Fruit fly (Drosophila melanogaster) whole organism, embryonic: ENCODE measurements around the gene CG33288.

Source experiments
- Ada2b ChIP-seq: fragments of 200-800 bp; sonication (Bioruptor generic); IDR thresholded peaks from 2 replicates; pipeline ENCODE4 v1.3.6; 2022; ENCODE audit warnings: missing biosample characterization, missing genetic modification characterization
- B-H2 ChIP-seq: fragments of 200-800 bp; sonication (Bioruptor generic); optimal IDR thresholded peaks from 2 replicates; lab custom pipeline; 2018; ENCODE audit warnings: missing biosample characterization, mild to moderate bottlenecking, missing genetic modification characterization
- CG10431 ChIP-seq: fragments of 200-800 bp; sonication (Bioruptor generic); optimal IDR thresholded peaks from 3 replicates; lab custom pipeline; 2018; ENCODE audit warnings: missing biosample characterization, mild to moderate bottlenecking, missing genetic modification characterization
- CG11560 ChIP-seq: fragments of 200-800 bp; sonication (Bioruptor generic); IDR thresholded peaks from 3 replicates; pipeline ENCODE4 v1.3.6; 2022; ENCODE audit warnings: missing biosample characterization, missing genetic modification characterization
- CG12155 ChIP-seq: fragments of 200-800 bp; sonication (Bioruptor generic); optimal IDR thresholded peaks from 3 replicates; lab custom pipeline; 2016; ENCODE audit warnings: missing biosample characterization, missing genetic modification characterization
- CG1233 ChIP-seq: fragments of 200-800 bp; sonication (Bioruptor generic); optimal IDR thresholded peaks from 4 replicates; lab custom pipeline; 2018; ENCODE audit warnings: missing biosample characterization, mild to moderate bottlenecking, missing genetic modification characterization
- CG12391 ChIP-seq: fragments of 200-800 bp; sonication (Bioruptor generic); optimal IDR thresholded peaks from 3 replicates; lab custom pipeline; 2018; ENCODE audit warnings: missing biosample characterization, mild to moderate bottlenecking, missing genetic modification characterization, moderate library complexity
- CG16813 ChIP-seq: fragments of 200-800 bp; sonication (Bioruptor generic); IDR thresholded peaks from 3 replicates; pipeline ENCODE4 v1.3.6; 2022; ENCODE audit warnings: missing biosample characterization, missing genetic modification characterization; ENCODE audit not compliant: partially characterized antibody
- CG17829 ChIP-seq: fragments of 200-800 bp; optimal IDR thresholded peaks from 2 replicates; lab custom pipeline; 2019; ENCODE audit warnings: missing biosample characterization, mild to moderate bottlenecking, missing genetic modification characterization, moderate library complexity
- CG1832 ChIP-seq: fragments of 200-800 bp; sonication (Bioruptor generic); optimal IDR thresholded peaks from 2 replicates; lab custom pipeline; 2017; ENCODE audit warnings: missing biosample characterization, mild to moderate bottlenecking, missing genetic modification characterization, inconsistent platforms
- CG2875 ChIP-seq: fragments of 200-800 bp; sonication (Bioruptor generic); optimal IDR thresholded peaks from 2 replicates; lab custom pipeline; 2017; ENCODE audit warnings: missing biosample characterization, mild to moderate bottlenecking, missing genetic modification characterization, missing genetic modification reagents
- CG31365 ChIP-seq: fragments of 200-800 bp; sonication (Bioruptor generic); optimal IDR thresholded peaks from 2 replicates; lab custom pipeline; 2018; ENCODE audit warnings: missing biosample characterization, mild to moderate bottlenecking, missing genetic modification characterization
- CG3163 ChIP-seq: fragments of 200-800 bp; sonication (Bioruptor generic); optimal IDR thresholded peaks from 3 replicates; lab custom pipeline; 2016; ENCODE audit warnings: missing biosample characterization, missing genetic modification characterization
- CG33213 ChIP-seq: fragments of 200-800 bp; sonication (Bioruptor generic); optimal IDR thresholded peaks from 3 replicates; lab custom pipeline; 2016; ENCODE audit warnings: missing biosample characterization, missing genetic modification characterization
- CG34422 ChIP-seq: fragments of 200-800 bp; sonication (Bioruptor generic); IDR thresholded peaks from 3 replicates; pipeline ENCODE4 v1.3.6; 2022; ENCODE audit warnings: missing biosample characterization, missing genetic modification characterization
- CG3995 ChIP-seq: fragments of 200-800 bp; sonication (Bioruptor generic); optimal IDR thresholded peaks from 3 replicates; lab custom pipeline; 2016; ENCODE audit warnings: missing biosample characterization, missing genetic modification characterization
- CG4404 ChIP-seq: fragments of 200-800 bp; sonication (Bioruptor generic); IDR thresholded peaks from 2 replicates; pipeline ENCODE4 v1.3.6; 2022; ENCODE audit warnings: missing biosample characterization, missing genetic modification characterization
- CG6254 ChIP-seq: fragments of 200-800 bp; sonication (Bioruptor generic); optimal IDR thresholded peaks from 3 replicates; lab custom pipeline; 2017; ENCODE audit warnings: mild to moderate bottlenecking, missing biosample characterization, missing genetic modification reagents, missing genetic modification characterization
- CG6272 ChIP-seq: fragments of 200-800 bp; sonication (Bioruptor generic); IDR thresholded peaks from 2 replicates; pipeline ENCODE4 v1.3.6; 2022; ENCODE audit warnings: missing biosample characterization, missing genetic modification characterization
- CG6765 ChIP-seq: fragments of 200-800 bp; sonication (Bioruptor generic); optimal IDR thresholded peaks from 3 replicates; lab custom pipeline; 2017; ENCODE audit warnings: missing biosample characterization, mild to moderate bottlenecking, missing genetic modification characterization
- CG6813 ChIP-seq: fragments of 200-800 bp; sonication (Bioruptor generic); optimal IDR thresholded peaks from 2 replicates; lab custom pipeline; 2017; ENCODE audit warnings: missing biosample characterization, missing genetic modification characterization, mild to moderate bottlenecking, moderate library complexity, missing genetic modification reagents
- CG9609 ChIP-seq: fragments of 200-800 bp; sonication (Bioruptor generic); optimal IDR thresholded peaks from 3 replicates; lab custom pipeline; 2016; ENCODE audit warnings: missing biosample characterization, missing genetic modification characterization
- CG9876 ChIP-seq: fragments of 200-800 bp; sonication (Bioruptor generic); optimal IDR thresholded peaks from 2 replicates; lab custom pipeline; 2016; ENCODE audit warnings: missing biosample characterization, missing genetic modification characterization
- CG9932 ChIP-seq: fragments of 200-800 bp; sonication (Bioruptor generic); IDR thresholded peaks from 2 replicates; pipeline ENCODE4 v1.3.6; 2022; ENCODE audit warnings: missing biosample characterization, missing genetic modification characterization
- CrebB ChIP-seq: fragments of 200-800 bp; sonication (Bioruptor generic); optimal IDR thresholded peaks from 3 replicates; lab custom pipeline; 2018; ENCODE audit warnings: missing biosample characterization, mild to moderate bottlenecking, missing genetic modification characterization
- Deaf1 ChIP-seq: fragments of 200-800 bp; optimal IDR thresholded peaks from 3 replicates; lab custom pipeline; 2019; ENCODE audit warnings: missing biosample characterization, mild to moderate bottlenecking, missing genetic modification characterization, moderate library complexity
- HLH3B ChIP-seq: fragments of 200-800 bp; sonication (Bioruptor generic); IDR thresholded peaks from 2 replicates; pipeline ENCODE4 v1.3.6; 2022; ENCODE audit warnings: missing biosample characterization, missing genetic modification characterization
- Lpt ChIP-seq: fragments of >200 bp; optimal IDR thresholded peaks from 2 replicates; lab custom pipeline; 2018; ENCODE audit warnings: missing biosample characterization, missing genetic modification characterization
- MTF-1 ChIP-seq: fragments of 200-800 bp; sonication (Bioruptor generic); optimal IDR thresholded peaks from 2 replicates; lab custom pipeline; 2018; ENCODE audit warnings: missing biosample characterization, mild to moderate bottlenecking, missing genetic modification characterization, borderline replicate concordance
- NFAT ChIP-seq: fragments of 200-800 bp; sonication (Bioruptor generic); IDR thresholded peaks from 2 replicates; pipeline ENCODE4 v1.3.6; 2022; ENCODE audit warnings: missing biosample characterization, missing genetic modification characterization
- Neu2 ChIP-seq: fragments of 200-800 bp; sonication (Bioruptor generic); optimal IDR thresholded peaks from 3 replicates; lab custom pipeline; 2016; ENCODE audit warnings: missing biosample characterization, missing genetic modification characterization, borderline replicate concordance
- Nf-YB ChIP-seq: fragments of 200-800 bp; sonication (Bioruptor generic); optimal IDR thresholded peaks from 3 replicates; lab custom pipeline; 2019; ENCODE audit warnings: missing biosample characterization, mild to moderate bottlenecking, missing genetic modification characterization, moderate library complexity
- NfI ChIP-seq: fragments of 200-800 bp; sonication (Bioruptor generic); optimal IDR thresholded peaks from 3 replicates; lab custom pipeline; 2018; ENCODE audit warnings: missing biosample characterization, mild to moderate bottlenecking, missing genetic modification characterization, moderate library complexity
- Rfx ChIP-seq: fragments of 200-800 bp; sonication (Bioruptor generic); IDR thresholded peaks from 2 replicates; pipeline ENCODE4 v1.3.6; 2022; ENCODE audit warnings: missing biosample characterization, missing genetic modification characterization
- TFAM ChIP-seq: fragments of 200-800 bp; sonication (Bioruptor generic); optimal IDR thresholded peaks from 2 replicates; lab custom pipeline; 2017; ENCODE audit warnings: missing biosample characterization, missing genetic modification characterization, inconsistent platforms
- croc ChIP-seq: fragments of 200-800 bp; sonication (Bioruptor generic); conservative IDR thresholded peaks from 3 replicates; pipeline ENCODE4 v1.3.6; 2022; ENCODE audit warnings: missing biosample characterization, missing genetic modification characterization
- crol ChIP-seq: fragments of 200-800 bp; sonication (Bioruptor generic); IDR thresholded peaks from 2 replicates; pipeline ENCODE4 v1.3.6; 2022; ENCODE audit warnings: missing biosample characterization, missing genetic modification characterization
- da ChIP-seq: fragments of 200-800 bp; sonication (Bioruptor generic); optimal IDR thresholded peaks from 2 replicates; lab custom pipeline; 2016; ENCODE audit warnings: missing biosample characterization, missing genetic modification characterization
- danr ChIP-seq: fragments of 200-800 bp; sonication (Bioruptor generic); IDR thresholded peaks from 2 replicates; pipeline ENCODE4 v1.3.6; 2022; ENCODE audit warnings: missing biosample characterization, missing genetic modification characterization
- ems ChIP-seq: fragments of 200-800 bp; sonication (Bioruptor generic); optimal IDR thresholded peaks from 3 replicates; lab custom pipeline; 2016; ENCODE audit warnings: missing biosample characterization, missing genetic modification characterization
- gce ChIP-seq: fragments of 200-800 bp; sonication (Bioruptor generic); IDR thresholded peaks from 3 replicates; pipeline ENCODE4 v1.3.6; 2022; ENCODE audit warnings: missing biosample characterization, missing genetic modification characterization
- ham ChIP-seq: fragments of 200-800 bp; sonication (Bioruptor generic); IDR thresholded peaks from 2 replicates; pipeline ENCODE4 v1.3.6; 2022; ENCODE audit warnings: missing biosample characterization, missing genetic modification characterization
- klu ChIP-seq: fragments of 200-800 bp; sonication (Bioruptor generic); IDR thresholded peaks from 2 replicates; pipeline ENCODE4 v1.3.6; 2022; ENCODE audit warnings: missing biosample characterization, missing genetic modification characterization
- peb ChIP-seq: fragments of 200-800 bp; sonication (Bioruptor generic); IDR thresholded peaks from 2 replicates; pipeline ENCODE4 v1.3.6; 2022; ENCODE audit warnings: missing biosample characterization, missing genetic modification characterization
- pho ChIP-seq: fragments of 200-800 bp; sonication (Bioruptor generic); optimal IDR thresholded peaks from 2 replicates; lab custom pipeline; 2016; ENCODE audit warnings: missing biosample characterization, missing genetic modification characterization
- pita ChIP-seq: fragments of 200-800 bp; sonication (Bioruptor generic); optimal IDR thresholded peaks from 2 replicates; lab custom pipeline; 2017; ENCODE audit warnings: missing biosample characterization, mild to moderate bottlenecking, missing genetic modification characterization
- prd ChIP-seq, 3 experiments: fragments of >200 bp in 2 of 3; fragments of 200-800 bp in 1 of 3; sonication (Bioruptor generic) in 1 of 3; optimal IDR thresholded peaks in 2 of 3; IDR thresholded peaks in 1 of 3; 2 replicates in 2 of 3; 3 replicates in 1 of 3; pipeline versions ENCODE4 v1.3.6 to Lab custom; 2017 to 2022; ENCODE audit warnings: missing biosample characterization in 1 of 3, missing genetic modification characterization in 1 of 3
- so ChIP-seq: fragments of 200-800 bp; sonication (Bioruptor generic); IDR thresholded peaks from 3 replicates; pipeline ENCODE4 v1.3.6; 2022; ENCODE audit warnings: missing biosample characterization, missing genetic modification characterization
- tll ChIP-seq, 2 experiments: fragments of 200-800 bp in 1 of 2; fragments of >200 bp in 1 of 2; sonication (Bioruptor generic) in 1 of 2; optimal IDR thresholded peaks; 2 replicates each; lab custom pipeline; 2017 to 2019; ENCODE audit warnings: missing biosample characterization in 2 of 2, missing genetic modification characterization in 2 of 2, mild to moderate bottlenecking in 1 of 2, moderate library complexity in 1 of 2
- ttk ChIP-seq: fragments of 200-800 bp; sonication (Bioruptor generic); IDR thresholded peaks from 2 replicates; pipeline ENCODE4 v2.1.2; 2022; ENCODE audit warnings: missing biosample characterization, missing genetic modification characterization
- vvl ChIP-seq: fragments of 200-800 bp; sonication (Bioruptor generic); IDR thresholded peaks from 2 replicates; pipeline ENCODE4 v1.3.6; 2022; ENCODE audit warnings: missing biosample characterization, missing genetic modification characterization
- wdn ChIP-seq: fragments of 200-800 bp; sonication (Bioruptor generic); IDR thresholded peaks from 2 replicates; pipeline ENCODE4 v1.3.6; 2022; ENCODE audit warnings: missing biosample characterization, missing genetic modification characterization

CG33288 gene

DNA sequence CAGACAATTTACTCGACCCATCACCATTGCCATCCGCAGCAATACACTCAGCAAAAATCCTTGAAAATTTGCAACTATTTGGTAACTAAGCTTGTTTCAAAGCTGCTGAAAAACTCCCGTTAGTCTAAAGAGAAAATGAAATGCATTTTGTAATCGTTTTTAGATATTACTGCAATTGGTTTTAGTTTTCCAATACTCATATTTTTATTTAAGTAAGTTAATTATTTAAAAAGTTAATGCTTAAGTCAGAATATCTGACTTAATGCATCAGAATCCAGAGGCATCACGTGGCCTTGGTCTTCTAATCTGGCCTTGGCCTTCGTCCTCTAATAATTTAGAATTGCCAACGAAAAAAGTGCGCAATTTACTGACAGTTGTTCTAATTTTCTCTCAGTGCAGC, 35.3 kb downstream of the CG33288 start (continued):
- no peak for TF ChIP-seq CG1832 (GFP tag; lab: Kevin White, UChicago)
- TF ChIP-seq Nf-YB (GFP tag; lab: Kevin White, UChicago) = no peak
- no peak for TF ChIP-seq Lpt (GFP tag; lab: Kevin White, UChicago)
- TF ChIP-seq CG4404 = peak; percentile 49; the same call in 1 of the 2 replicates
- no peak for TF ChIP-seq CG2875 (GFP tag; lab: Kevin White, UChicago)
- TF ChIP-seq wdn (GFP tag; lab: Robert Waterston, UW) = no peak
- no peak for TF ChIP-seq CG10431 (GFP tag; lab: Kevin White, UChicago)
- TF ChIP-seq CG1233 (GFP tag; lab: Kevin White, UChicago) = peak; percentile 2
- no peak for TF ChIP-seq CG6813 (GFP tag; lab: Kevin White, UChicago)
- no peak for TF ChIP-seq vvl
- no peak for TF ChIP-seq CG12155
- no peak for TF ChIP-seq B-H2 (GFP tag; lab: Kevin White, UChicago)
- TF ChIP-seq so (GFP tag; lab: Robert Waterston, UW) = no peak
- TF ChIP-seq CG33213 = no peak
- no peak for TF ChIP-seq MTF-1 (GFP tag; lab: Kevin White, UChicago)
- peak; percentile 6 for TF ChIP-seq CG6254 (GFP tag; lab: Kevin White, UChicago)
- TF ChIP-seq CG9932 (GFP tag; lab: Robert Waterston, UW) = no peak
- TF ChIP-seq Rfx = no peak
- no peak for TF ChIP-seq peb (GFP tag; lab: Robert Waterston, UW)
- TF ChIP-seq CG9876 = no peak
- no peak for TF ChIP-seq TFAM
- no peak for TF ChIP-seq NfI (GFP tag; lab: Kevin White, UChicago)
- TF ChIP-seq CG31365 (tag; lab: Kevin White, UChicago) = no peak
- TF ChIP-seq da (GFP tag; lab: Kevin White, UChicago) = no peak
- no peak for TF ChIP-seq CG6765 (GFP tag; lab: Kevin White, UChicago)
- no peak for TF ChIP-seq ham
- TF ChIP-seq gce = no peak
- no peak for TF ChIP-seq ems (GFP tag; lab: Kevin White, UChicago)
- no peak for TF ChIP-seq pho
- TF ChIP-seq CG3995 (GFP tag; lab: Kevin White, UChicago) = no peak
- TF ChIP-seq Ada2b (GFP tag; lab: Robert Waterston, UW) = no peak
- TF ChIP-seq CG3163 = no peak
- no peak for TF ChIP-seq CrebB (tag; lab: Kevin White, UChicago)
- no peak for TF ChIP-seq Neu2 (GFP tag; lab: Kevin White, UChicago)
- no peak for TF ChIP-seq prd (optimal IDR thresholded peaks at IDR 0.05; lab: Kevin White, UChicago)
- peak; percentile 28; the same call in 1 of the 3 replicates for TF ChIP-seq prd (GFP tag; IDR thresholded peaks at IDR 0.05; lab: Robert Waterston, UW)
- no peak for TF ChIP-seq tll (GFP tag; optimal IDR thresholded peaks at IDR 0.05; lab: Kevin White, UChicago)
- TF ChIP-seq crol (GFP tag; lab: Robert Waterston, UW) = no peak
- no peak for TF ChIP-seq klu (GFP tag; lab: Robert Waterston, UW)
- TF ChIP-seq CG6272 = no peak
- TF ChIP-seq danr = no peak
- no peak for TF ChIP-seq Deaf1 (tag; lab: Kevin White, UChicago)
- peak; percentile 24 for TF ChIP-seq CG12391 (tag; lab: Kevin White, UChicago)
- peak; percentile 17; the same call in 1 of the 3 replicates for TF ChIP-seq croc (GFP tag; lab: Robert Waterston, UW)
- no peak for TF ChIP-seq HLH3B (GFP tag; lab: Robert Waterston, UW)
- no peak for TF ChIP-seq CG11560 (tag; lab: Robert Waterston, UW)
- no peak for TF ChIP-seq CG34422 (GFP tag; lab: Robert Waterston, UW)
- TF ChIP-seq CG17829 (tag; lab: Kevin White, UChicago) = peak; percentile 45
- no peak for TF ChIP-seq pita (GFP tag; lab: Kevin White, UChicago)
- TF ChIP-seq CG9609 = no peak
- no peak for TF ChIP-seq ttk (GFP tag; lab: Robert Waterston, UW)
- TF ChIP-seq NFAT = no peak
- no peak for TF ChIP-seq CG16813 (GFP tag; lab: Robert Waterston, UW)
